Worm (Caenorhabditis elegans) whole organism, late embryonic: Measurements from ENCODE around the gene lin-24.

Source experiments
- C08G9.2 ChIP-seq: sonication (generic microtip); optimal IDR thresholded peaks from 2 replicates; lab custom pipeline; 2016; ENCODE audit warnings: mild to moderate bottlenecking, missing genetic modification characterization, moderate library complexity, missing compliant biosample characterization
- K02D7.2 ChIP-seq: sonication (generic microtip); optimal IDR thresholded peaks from 2 replicates; lab custom pipeline; 2017; ENCODE audit warnings: mild to moderate bottlenecking, missing genetic modification characterization, missing compliant biosample characterization
- K09A11.1 ChIP-seq: sonication (generic microtip); optimal IDR thresholded peaks from 2 replicates; lab custom pipeline; 2017; ENCODE audit warnings: antibody characterized with exemption, mild to moderate bottlenecking, missing genetic modification characterization, missing compliant biosample characterization; ENCODE audit not compliant: insufficient read depth
- Y22D7AL.16 ChIP-seq: sonication (generic microtip); optimal IDR thresholded peaks from 2 replicates; lab custom pipeline; 2016; ENCODE audit warnings: missing genetic modification characterization, missing compliant biosample characterization
- ama-1 ChIP-seq: fragments of 150-350 bp; optimal IDR thresholded peaks from 2 replicates; lab custom pipeline; 2014
- ceh-14 ChIP-seq: sonication (generic microtip); optimal IDR thresholded peaks from 2 replicates; lab custom pipeline; 2016; ENCODE audit warnings: missing genotype, missing genetic modification characterization, missing compliant biosample characterization
- ceh-19 ChIP-seq: fragments of 200-800 bp; sonication (Bioruptor generic); optimal IDR thresholded peaks from 2 replicates; lab custom pipeline; 2018; ENCODE audit warnings: mild to moderate bottlenecking, missing genetic modification characterization, missing compliant biosample characterization
- ceh-2 ChIP-seq: sonication (generic microtip); optimal IDR thresholded peaks from 2 replicates; lab custom pipeline; 2016; ENCODE audit warnings: missing genotype, missing genetic modification characterization, missing compliant biosample characterization
- ceh-24 ChIP-seq: sonication (generic microtip); optimal IDR thresholded peaks from 2 replicates; lab custom pipeline; 2016; ENCODE audit warnings: mild to moderate bottlenecking, missing genetic modification characterization, missing compliant biosample characterization
- ceh-30 ChIP-seq: fragments of 150-350 bp; optimal IDR thresholded peaks from 2 replicates; lab custom pipeline; 2014; ENCODE audit warnings: missing biosample characterization, missing genetic modification characterization
- ceh-31 ChIP-seq: sonication (generic microtip); optimal IDR thresholded peaks from 2 replicates; lab custom pipeline; 2016; ENCODE audit warnings: missing genetic modification characterization, missing compliant biosample characterization
- ceh-34 ChIP-seq: sonication (generic microtip); optimal IDR thresholded peaks from 2 replicates; lab custom pipeline; 2016; ENCODE audit warnings: mild to moderate bottlenecking, missing genetic modification characterization, missing compliant biosample characterization
- ceh-48 ChIP-seq: sonication (generic microtip); optimal IDR thresholded peaks from 2 replicates; lab custom pipeline; 2016; ENCODE audit warnings: missing genetic modification characterization, inconsistent platforms, missing compliant biosample characterization
- ceh-6 ChIP-seq: fragments of 200-800 bp; sonication (Bioruptor generic); optimal IDR thresholded peaks from 2 replicates; lab custom pipeline; 2018; ENCODE audit warnings: mild to moderate bottlenecking, missing genetic modification characterization, missing compliant biosample characterization
- dmd-4 ChIP-seq: sonication (generic microtip); optimal IDR thresholded peaks from 2 replicates; lab custom pipeline; 2016; ENCODE audit warnings: borderline replicate concordance, missing genetic modification characterization, missing compliant biosample characterization
- elt-2 ChIP-seq: sonication (generic microtip); optimal IDR thresholded peaks from 2 replicates; lab custom pipeline; 2016; ENCODE audit warnings: missing genetic modification reagents, missing genetic modification characterization, missing compliant biosample characterization
- ets-4 ChIP-seq: sonication (generic microtip); optimal IDR thresholded peaks from 2 replicates; lab custom pipeline; 2016; ENCODE audit warnings: missing genetic modification characterization, missing compliant biosample characterization
- eyg-1 ChIP-seq: sonication (generic microtip); optimal IDR thresholded peaks from 2 replicates; lab custom pipeline; 2016; ENCODE audit warnings: missing genotype, missing genetic modification characterization, missing compliant biosample characterization
- fax-1 ChIP-seq: sonication (generic microtip); optimal IDR thresholded peaks from 2 replicates; lab custom pipeline; 2016; ENCODE audit warnings: missing genotype, missing genetic modification characterization, missing compliant biosample characterization
- fkh-10 ChIP-seq: fragments of 150-350 bp; optimal IDR thresholded peaks from 2 replicates; lab custom pipeline; 2014; ENCODE audit warnings: missing biosample characterization, missing genetic modification reagents, missing genetic modification characterization
- gmeb-2 ChIP-seq: sonication (generic microtip); optimal IDR thresholded peaks from 2 replicates; lab custom pipeline; 2016; ENCODE audit warnings: missing genetic modification characterization, inconsistent platforms, missing compliant biosample characterization
- hlh-30 ChIP-seq: sonication (generic microtip); optimal IDR thresholded peaks from 2 replicates; lab custom pipeline; 2017; ENCODE audit warnings: antibody characterized with exemption, missing genetic modification characterization, missing compliant biosample characterization; ENCODE audit not compliant: insufficient read depth
- hlh-6 ChIP-seq: sonication (generic microtip); optimal IDR thresholded peaks from 2 replicates; lab custom pipeline; 2016; ENCODE audit warnings: missing genotype, missing genetic modification characterization, missing compliant biosample characterization
- madf-2 ChIP-seq: sonication (generic microtip); optimal IDR thresholded peaks from 2 replicates; lab custom pipeline; 2017; ENCODE audit warnings: missing genetic modification characterization, missing compliant biosample characterization
- npax-4 ChIP-seq: sonication (generic microtip); optimal IDR thresholded peaks from 2 replicates; lab custom pipeline; 2016; ENCODE audit warnings: missing genetic modification characterization, missing compliant biosample characterization
- pat-9 ChIP-seq: fragments of 200-800 bp; sonication (Bioruptor generic); optimal IDR thresholded peaks from 2 replicates; lab custom pipeline; 2018; ENCODE audit warnings: mild to moderate bottlenecking, missing genetic modification characterization, moderate library complexity, missing compliant biosample characterization
- pax-1 ChIP-seq: fragments of 150-350 bp; optimal IDR thresholded peaks from 2 replicates; lab custom pipeline; 2014; ENCODE audit warnings: missing biosample characterization, missing genetic modification characterization
- pha-4 ChIP-seq: fragments of 150-350 bp; optimal IDR thresholded peaks from 2 replicates; lab custom pipeline; 2018; ENCODE audit warnings: missing biosample characterization, missing genetic modification reagents, missing genetic modification characterization
- ref-2 ChIP-seq: sonication (generic microtip); optimal IDR thresholded peaks from 2 replicates; lab custom pipeline; 2016; ENCODE audit warnings: missing genetic modification characterization, missing compliant biosample characterization
- sox-2 ChIP-seq: fragments of 200-800 bp; sonication (Bioruptor generic); IDR thresholded peaks from 2 replicates; pipeline ENCODE4 v1.3.6; 2022; ENCODE audit warnings: missing genetic modification reagents, missing genetic modification characterization, missing compliant biosample characterization
- tbx-2 ChIP-seq: sonication (generic microtip); optimal IDR thresholded peaks from 2 replicates; lab custom pipeline; 2016; ENCODE audit warnings: missing genetic modification characterization, missing compliant biosample characterization
- tbx-7 ChIP-seq: sonication (generic microtip); optimal IDR thresholded peaks from 2 replicates; lab custom pipeline; 2016; ENCODE audit warnings: missing genotype, missing genetic modification characterization, missing compliant biosample characterization
- ttx-3 ChIP-seq: sonication (generic microtip); optimal IDR thresholded peaks from 2 replicates; lab custom pipeline; 2016; ENCODE audit warnings: missing genetic modification reagents, missing genetic modification characterization, missing compliant biosample characterization
- unc-3 ChIP-seq, 2 experiments: fragments of 200-800 bp in 1 of 2; sonication (Bioruptor generic) in 1 of 2; sonication (generic microtip) in 1 of 2; conservative IDR thresholded peaks in 1 of 2; optimal IDR thresholded peaks in 1 of 2; 2 replicates each; pipeline versions ENCODE4 v1.3.6 to Lab custom; 2016 to 2022; ENCODE audit warnings: missing compliant biosample characterization in 2 of 2, missing genetic modification characterization in 2 of 2, missing genetic modification reagents in 1 of 2
- unc-55 ChIP-seq: sonication (generic microtip); optimal IDR thresholded peaks from 2 replicates; lab custom pipeline; 2017; ENCODE audit warnings: missing biosample characterization, missing genetic modification reagents, missing genetic modification characterization
- unc-86 ChIP-seq: sonication (generic microtip); optimal IDR thresholded peaks from 2 replicates; lab custom pipeline; 2016; ENCODE audit warnings: missing genetic modification characterization, missing compliant biosample characterization
- zip-5 ChIP-seq: sonication (generic microtip); optimal IDR thresholded peaks from 2 replicates; lab custom pipeline; 2016; ENCODE audit warnings: missing genetic modification characterization, missing compliant biosample characterization
- ztf-16 ChIP-seq: sonication (generic microtip); optimal IDR thresholded peaks from 2 replicates; lab custom pipeline; 2017; ENCODE audit warnings: missing genetic modification characterization, missing compliant biosample characterization

lin-24 gene

ce11 chrIV:12154195-12154677, 24.9 kb downstream of the lin-24 start, which contains the start of gene B0001.7:
Gene B0001.7, minus strand, starts transcription at chrIV:12154245.
- no peak for TF ChIP-seq Y22D7AL.16
- no peak for TF ChIP-seq ttx-3 (tag; lab: Kevin White, UChicago)
- no peak for TF ChIP-seq fax-1 (tag; lab: Kevin White, UChicago)
- no peak for TF ChIP-seq sox-2 (GFP tag; lab: Robert Waterston, UW)
- TF ChIP-seq eyg-1 (tag; lab: Kevin White, UChicago), result no peak
- no peak for TF ChIP-seq ets-4
- no peak for TF ChIP-seq pax-1 (tag; lab: Kevin White, UChicago)
- TF ChIP-seq ama-1 (lab: Kevin White, UChicago), result no peak
- TF ChIP-seq unc-3 (GFP tag; conservative IDR thresholded peaks at IDR 0.05; lab: Robert Waterston, UW), result no peak
- TF ChIP-seq unc-3 (tag; optimal IDR thresholded peaks at IDR 0.05; lab: Kevin White, UChicago), result no peak
- TF ChIP-seq ceh-30, result no peak
- TF ChIP-seq ceh-2 (tag; lab: Kevin White, UChicago), result no peak
- no peak for TF ChIP-seq ref-2
- TF ChIP-seq ceh-6, result no peak

ce11 chrIV:12156642-12157233, 27.4 kb downstream of the lin-24 start, which contains the start of gene eri-12:
Gene eri-12, plus strand, starts transcription at chrIV:12156838.
- TF ChIP-seq ceh-48 (tag; lab: Kevin White, UChicago) (peak; percentile 43), unc-3 (GFP tag; conservative IDR thresholded peaks at IDR 0.05; lab: Robert Waterston, UW) (no peak), unc-3 (tag; optimal IDR thresholded peaks at IDR 0.05; lab: Kevin White, UChicago) (no peak), pat-9 (tag; lab: Kevin White, UChicago) (no peak), K02D7.2 (tag; lab: Kevin White, UChicago) (no peak), ceh-19 (GFP tag; lab: Kevin White, UChicago) (no peak), hlh-30 (tag; lab: Kevin White, UChicago) (peak; percentile 74), unc-55 (GFP tag; lab: Kevin White, UChicago) (peak; percentile 49), madf-2 (tag; lab: Kevin White, UChicago) (no peak), unc-86 (tag; lab: Kevin White, UChicago) (no peak)

ce11 chrIV:12157915-12158314, 28.6 kb downstream of the lin-24 start:
- TF ChIP-seq ttx-3 (tag; lab: Kevin White, UChicago), result no peak
- TF ChIP-seq ceh-48 (tag; lab: Kevin White, UChicago), result peak; percentile 75
- TF ChIP-seq gmeb-2, result no peak
- no peak for TF ChIP-seq fkh-10 (GFP tag; lab: Kevin White, UChicago)
- no peak for TF ChIP-seq ceh-24 (tag; lab: Kevin White, UChicago)
- TF ChIP-seq tbx-7 (tag; lab: Kevin White, UChicago), result no peak
- TF ChIP-seq unc-3 (GFP tag; conservative IDR thresholded peaks at IDR 0.05; lab: Robert Waterston, UW), result no peak
- TF ChIP-seq unc-3 (tag; optimal IDR thresholded peaks at IDR 0.05; lab: Kevin White, UChicago), result no peak
- TF ChIP-seq ceh-2 (tag; lab: Kevin White, UChicago), result no peak
- TF ChIP-seq fax-1 (tag; lab: Kevin White, UChicago), result no peak
- TF ChIP-seq ceh-6, result no peak
- no peak for TF ChIP-seq zip-5 (tag; lab: Kevin White, UChicago)
- TF ChIP-seq ceh-19 (GFP tag; lab: Kevin White, UChicago), result no peak
- peak; percentile 21 for TF ChIP-seq ref-2
- TF ChIP-seq pax-1 (tag; lab: Kevin White, UChicago), result no peak
- no peak for TF ChIP-seq ceh-14
- no peak for TF ChIP-seq dmd-4
- no peak for TF ChIP-seq ceh-34 (tag; lab: Kevin White, UChicago)
- peak; percentile 11 for TF ChIP-seq tbx-2 (tag; lab: Kevin White, UChicago)
- TF ChIP-seq ceh-31, result no peak
- no peak for TF ChIP-seq K09A11.1

- no peak for TF ChIP-seq C08G9.2 (tag; lab: Kevin White, UChicago)
- no peak for TF ChIP-seq elt-2 (tag; lab: Kevin White, UChicago)
- no peak for TF ChIP-seq ceh-19 (GFP tag; lab: Kevin White, UChicago)
- TF ChIP-seq ztf-16 (tag; lab: Kevin White, UChicago), result no peak
- TF ChIP-seq ceh-34 (tag; lab: Kevin White, UChicago), result no peak
- no peak for TF ChIP-seq pax-1 (tag; lab: Kevin White, UChicago)
- no peak for TF ChIP-seq tbx-2 (tag; lab: Kevin White, UChicago)
- TF ChIP-seq gmeb-2, result no peak
- no peak for TF ChIP-seq npax-4 (tag; lab: Kevin White, UChicago)
- TF ChIP-seq hlh-6 (tag; lab: Kevin White, UChicago), result no peak
- no peak for TF ChIP-seq unc-3 (GFP tag; conservative IDR thresholded peaks at IDR 0.05; lab: Robert Waterston, UW)
- no peak for TF ChIP-seq unc-3 (tag; optimal IDR thresholded peaks at IDR 0.05; lab: Kevin White, UChicago)
- no peak for TF ChIP-seq ref-2
- no peak for TF ChIP-seq fax-1 (tag; lab: Kevin White, UChicago)
- no peak for TF ChIP-seq hlh-30 (tag; lab: Kevin White, UChicago)
- TF ChIP-seq pha-4 (tag; lab: Kevin White, UChicago), result no peak
Measured at ce11 chrIV:12160421-12160820, 31.1 kb downstream of the lin-24 start.
